Fruit fly (Drosophila melanogaster) whole organism, embryonic: ENCODE measurements around the gene drn.
A peak's percentile ranks its signal among the peaks of the same experiment; 100 is the strongest.

Source experiments
- Ada2b ChIP-seq: fragments of 200-800 bp; sonication (Bioruptor generic); IDR thresholded peaks from 2 replicates; pipeline ENCODE4 v1.3.6; 2022; ENCODE audit warnings: missing biosample characterization, missing genetic modification characterization
- Atf6 ChIP-seq: fragments of 200-800 bp; sonication (Bioruptor generic); IDR thresholded peaks from 2 replicates; pipeline ENCODE4 v1.3.6; 2022; ENCODE audit warnings: missing biosample characterization, missing genetic modification characterization
- Awh ChIP-seq: fragments of 200-800 bp; sonication (Bioruptor generic); IDR thresholded peaks from 2 replicates; pipeline ENCODE4, ENCODE4 v1.3.6; 2022; ENCODE audit warnings: missing biosample characterization, missing genetic modification characterization
- CG14710 ChIP-seq: fragments of 200-800 bp; sonication (Bioruptor generic); optimal IDR thresholded peaks from 3 replicates; lab custom pipeline; 2019; ENCODE audit warnings: missing biosample characterization, mild to moderate bottlenecking, missing genetic modification characterization, moderate library complexity
- CG15011 ChIP-seq: fragments of 200-800 bp; sonication (Bioruptor generic); optimal IDR thresholded peaks from 3 replicates; lab custom pipeline; 2018; ENCODE audit warnings: missing biosample characterization, mild to moderate bottlenecking, missing genetic modification characterization
- CG1602 ChIP-seq: fragments of 200-800 bp; sonication (Bioruptor generic); optimal IDR thresholded peaks from 3 replicates; lab custom pipeline; 2016; ENCODE audit warnings: missing biosample characterization, missing genetic modification characterization
- CG16815 ChIP-seq: fragments of 200-800 bp; sonication (Bioruptor generic); optimal IDR thresholded peaks from 3 replicates; lab custom pipeline; 2017; ENCODE audit warnings: missing biosample characterization, mild to moderate bottlenecking, missing genetic modification characterization
- CG17361 ChIP-seq: fragments of 200-800 bp; sonication (Bioruptor generic); IDR thresholded peaks from 3 replicates; pipeline ENCODE4 v1.3.6; 2022; ENCODE audit warnings: missing biosample characterization, missing genetic modification characterization
- CG18011 ChIP-seq: fragments of 200-800 bp; sonication (Bioruptor generic); optimal IDR thresholded peaks from 2 replicates; lab custom pipeline; 2017; ENCODE audit warnings: missing biosample characterization, missing genetic modification characterization, mild to moderate bottlenecking, moderate library complexity, missing genotype
- CG18262 ChIP-seq: fragments of 200-800 bp; optimal IDR thresholded peaks from 3 replicates; lab custom pipeline; 2019; ENCODE audit warnings: missing biosample characterization, mild to moderate bottlenecking, missing genetic modification characterization, moderate library complexity
- CG32532 ChIP-seq: fragments of 200-800 bp; sonication (Bioruptor generic); IDR thresholded peaks from 2 replicates; pipeline ENCODE4 v1.3.6; 2022; ENCODE audit warnings: missing biosample characterization, missing genetic modification characterization
- CG32767 ChIP-seq: fragments of 200-800 bp; sonication (Bioruptor generic); IDR thresholded peaks from 2 replicates; pipeline ENCODE4 v1.3.6; 2022; ENCODE audit warnings: missing biosample characterization, missing genetic modification characterization
- CG33557 ChIP-seq: fragments of 200-800 bp; sonication (Bioruptor generic); optimal IDR thresholded peaks from 2 replicates; lab custom pipeline; 2019; ENCODE audit warnings: missing biosample characterization, mild to moderate bottlenecking, missing genetic modification characterization, moderate library complexity
- CG5180 ChIP-seq: fragments of 200-800 bp; sonication (Bioruptor generic); optimal IDR thresholded peaks from 3 replicates; lab custom pipeline; 2017; ENCODE audit warnings: missing biosample characterization, missing genetic modification characterization, mild to moderate bottlenecking, moderate library complexity, missing genetic modification reagents
- CG6654 ChIP-seq: fragments of 200-800 bp; sonication (Bioruptor generic); optimal IDR thresholded peaks from 2 replicates; lab custom pipeline; 2017; ENCODE audit warnings: missing biosample characterization, mild to moderate bottlenecking, missing genetic modification characterization
- CG6683 ChIP-seq: fragments of 200-800 bp; sonication (Bioruptor generic); optimal IDR thresholded peaks from 2 replicates; lab custom pipeline; 2017; ENCODE audit warnings: missing biosample characterization, mild to moderate bottlenecking, missing genetic modification characterization, missing genetic modification reagents
- CG7271 ChIP-seq: fragments of 200-800 bp; sonication (Bioruptor generic); optimal IDR thresholded peaks from 2 replicates; lab custom pipeline; 2018; ENCODE audit warnings: missing biosample characterization, mild to moderate bottlenecking, missing genetic modification characterization, moderate library complexity
- CG7357 ChIP-seq: fragments of 200-800 bp; sonication (Bioruptor generic); IDR thresholded peaks from 3 replicates; pipeline ENCODE4 v1.3.6; 2022; ENCODE audit warnings: missing biosample characterization, missing genetic modification characterization
- CG7556 ChIP-seq: fragments of 200-800 bp; sonication (Bioruptor generic); optimal IDR thresholded peaks from 2 replicates; lab custom pipeline; 2017; ENCODE audit warnings: missing biosample characterization, mild to moderate bottlenecking, missing genetic modification characterization
- CG7839 ChIP-seq: fragments of 200-800 bp; sonication (Bioruptor generic); optimal IDR thresholded peaks from 3 replicates; lab custom pipeline; 2018; ENCODE audit warnings: missing biosample characterization, mild to moderate bottlenecking, missing genetic modification characterization, moderate library complexity
- CG9727 ChIP-seq: fragments of 200-800 bp; sonication (Bioruptor generic); optimal IDR thresholded peaks from 3 replicates; lab custom pipeline; 2017; ENCODE audit warnings: missing biosample characterization, mild to moderate bottlenecking, missing genetic modification characterization
- CG9932 ChIP-seq: fragments of 200-800 bp; sonication (Bioruptor generic); IDR thresholded peaks from 2 replicates; pipeline ENCODE4 v1.3.6; 2022; ENCODE audit warnings: missing biosample characterization, missing genetic modification characterization
- Fer3 ChIP-seq: fragments of 200-800 bp; sonication (Bioruptor generic); optimal IDR thresholded peaks from 2 replicates; lab custom pipeline; 2018; ENCODE audit warnings: missing biosample characterization, mild to moderate bottlenecking, missing genetic modification characterization, moderate library complexity
- HLH54F ChIP-seq: fragments of 200-800 bp; sonication (Bioruptor generic); optimal IDR thresholded peaks from 3 replicates; lab custom pipeline; 2016; ENCODE audit warnings: missing biosample characterization, missing genetic modification characterization
- Max ChIP-seq: fragments of 200-800 bp; sonication (Bioruptor generic); optimal IDR thresholded peaks from 2 replicates; lab custom pipeline; 2016; ENCODE audit warnings: missing biosample characterization, mild to moderate bottlenecking, missing genetic modification characterization
- Optix ChIP-seq: fragments of 200-800 bp; sonication (Bioruptor generic); IDR thresholded peaks from 3 replicates; pipeline ENCODE4 v1.3.6; 2022; ENCODE audit warnings: missing biosample characterization, missing genetic modification characterization
- Stat92E ChIP-seq, 3 experiments: fragments of >200 bp in 2 of 3; fragments of 200-800 bp in 1 of 3; sonication (Bioruptor generic) in 1 of 3; optimal IDR thresholded peaks; 2 replicates each; lab custom pipeline; 2017 to 2019; ENCODE audit warnings: missing biosample characterization in 3 of 3, missing genetic modification characterization in 3 of 3, mild to moderate bottlenecking in 1 of 3, moderate library complexity in 1 of 3
- Trl ChIP-seq, 3 experiments: fragments of >200 bp in 2 of 3; fragments of 200-800 bp in 1 of 3; sonication (Bioruptor generic) in 1 of 3; optimal IDR thresholded peaks; 2 replicates in 1 of 3; 3 replicates in 2 of 3; lab custom pipeline; 2016 to 2017; ENCODE audit warnings: missing biosample characterization in 1 of 3, missing genetic modification characterization in 1 of 3
- bsh ChIP-seq, 2 experiments: fragments of 200-800 bp; sonication (Bioruptor generic); optimal IDR thresholded peaks; 2 replicates each; lab custom pipeline; 2017 to 2018; ENCODE audit warnings: mild to moderate bottlenecking in 2 of 2, missing biosample characterization in 2 of 2, missing genetic modification characterization in 2 of 2, moderate library complexity in 1 of 2
- ci ChIP-seq: fragments of 200-800 bp; sonication (Bioruptor generic); IDR thresholded peaks from 3 replicates; pipeline ENCODE4 v1.3.6; 2022; ENCODE audit warnings: missing biosample characterization, missing genetic modification characterization
- dm ChIP-seq: fragments of 200-800 bp; sonication (Bioruptor generic); optimal IDR thresholded peaks from 3 replicates; lab custom pipeline; 2016; ENCODE audit warnings: missing biosample characterization, missing genetic modification characterization
- dpn ChIP-seq, 2 experiments: fragments of 200-800 bp; sonication (Bioruptor generic); optimal IDR thresholded peaks; 3 replicates each; lab custom pipeline; 2016; ENCODE audit warnings: missing biosample characterization in 2 of 2, missing genetic modification characterization in 2 of 2
- eve ChIP-seq, 2 experiments: fragments of >200 bp; optimal IDR thresholded peaks; 2 replicates each; lab custom pipeline; 2017; ENCODE audit warnings: missing biosample characterization in 2 of 2, missing genetic modification characterization in 2 of 2
- grn ChIP-seq: fragments of 200-800 bp; sonication (Bioruptor generic); optimal IDR thresholded peaks from 3 replicates; lab custom pipeline; 2017; ENCODE audit warnings: missing biosample characterization, missing genetic modification characterization
- hbn ChIP-seq: fragments of 200-800 bp; sonication (Bioruptor generic); IDR thresholded peaks from 2 replicates; pipeline ENCODE4 v1.3.6; 2022; ENCODE audit warnings: missing biosample characterization, missing genetic modification characterization; ENCODE audit not compliant: partially characterized antibody
- hth ChIP-seq: fragments of >200 bp; optimal IDR thresholded peaks from 2 replicates; lab custom pipeline; 2017; ENCODE audit warnings: inconsistent platforms
- kah ChIP-seq: fragments of 200-800 bp; sonication (Bioruptor generic); optimal IDR thresholded peaks from 2 replicates; lab custom pipeline; 2018; ENCODE audit warnings: missing biosample characterization, mild to moderate bottlenecking, missing genetic modification characterization
- kay ChIP-seq: fragments of 200-800 bp; sonication (Bioruptor generic); optimal IDR thresholded peaks from 2 replicates; lab custom pipeline; 2016; ENCODE audit warnings: missing biosample characterization, missing genetic modification characterization
- mam ChIP-seq: fragments of 200-800 bp; sonication (Bioruptor generic); optimal IDR thresholded peaks from 3 replicates; lab custom pipeline; 2016; ENCODE audit warnings: missing biosample characterization, missing genetic modification characterization
- nom ChIP-seq: fragments of 200-800 bp; sonication (Bioruptor generic); optimal IDR thresholded peaks from 2 replicates; lab custom pipeline; 2017; ENCODE audit warnings: missing biosample characterization, missing genetic modification characterization, mild to moderate bottlenecking, moderate library complexity, missing genetic modification reagents
- pan ChIP-seq, 4 experiments: fragments of >200 bp in 3 of 4; fragments of 200-800 bp in 1 of 4; sonication (Bioruptor generic) in 1 of 4; optimal IDR thresholded peaks in 3 of 4; IDR thresholded peaks in 1 of 4; 2 replicates each; pipeline versions ENCODE4 v1.3.6 to Lab custom; 2017 to 2022; ENCODE audit warnings: missing biosample characterization in 2 of 4, missing genetic modification characterization in 2 of 4, mixed read lengths in 1 of 4
- sens ChIP-seq: fragments of 200-800 bp; sonication (Bioruptor generic); peaks from one replicate; lab custom pipeline; 2016; ENCODE audit warnings: missing biosample characterization, missing genetic modification characterization
- sr ChIP-seq: fragments of 200-800 bp; sonication (Bioruptor generic); IDR thresholded peaks from 3 replicates; pipeline ENCODE4 v1.3.6; 2022; ENCODE audit warnings: missing biosample characterization, missing genetic modification characterization
- stc ChIP-seq: fragments of 200-800 bp; sonication (Bioruptor generic); IDR thresholded peaks from 2 replicates; pipeline ENCODE4 v1.3.6; 2022; ENCODE audit warnings: missing biosample characterization, missing genetic modification characterization
- sug ChIP-seq: fragments of 200-800 bp; optimal IDR thresholded peaks from 2 replicates; lab custom pipeline; 2019; ENCODE audit warnings: missing biosample characterization, mild to moderate bottlenecking, missing genetic modification characterization, moderate library complexity
- toy ChIP-seq: fragments of 200-800 bp; sonication (Bioruptor generic); IDR thresholded peaks from 2 replicates; pipeline ENCODE4 v1.3.6; 2022; ENCODE audit warnings: missing biosample characterization, missing genetic modification characterization
- unc-4 ChIP-seq: fragments of 200-800 bp; sonication (Bioruptor generic); IDR thresholded peaks from 2 replicates; pipeline ENCODE4 v1.3.6; 2022; ENCODE audit warnings: missing biosample characterization, missing genetic modification characterization; ENCODE audit not compliant: partially characterized antibody
- wek ChIP-seq: fragments of 200-800 bp; sonication (Bioruptor generic); optimal IDR thresholded peaks from 3 replicates; lab custom pipeline; 2018; ENCODE audit warnings: missing biosample characterization, mild to moderate bottlenecking, missing genetic modification characterization, moderate library complexity

The drn gene

dm6 chr3R:9342248-9342882 is 2.3 kb downstream of the drn start (continued):
- TF ChIP-seq CG6683 (GFP tag; lab: Kevin White, UChicago), result peak; percentile 62
- TF ChIP-seq dpn (GFP tag; optimal IDR thresholded peaks at IDR 0.05; lab: Kevin White, UChicago), result peak in 1 of 2 experiments; percentile 55
- peak; percentile 56 for TF ChIP-seq CG15011 (GFP tag; lab: Kevin White, UChicago)
- TF ChIP-seq mam (GFP tag; lab: Kevin White, UChicago), result peak; percentile 8
- peak; percentile 73 for TF ChIP-seq sens (GFP tag; lab: Kevin White, UChicago)
- TF ChIP-seq CG18011, result no peak
- peak; percentile 55; the same call in 1 of the 2 replicates for TF ChIP-seq stc (GFP tag; lab: Robert Waterston, UW)
- TF ChIP-seq Awh (GFP tag; lab: Robert Waterston, UW), result no peak
- peak; percentile 11; the same call in 1 of the 2 replicates for TF ChIP-seq CG9932 (GFP tag; lab: Robert Waterston, UW)
- peak; percentile 52 for TF ChIP-seq CG18262 (tag; lab: Kevin White, UChicago)
- TF ChIP-seq CG14710 (tag; lab: Kevin White, UChicago), result peak; percentile 56
- TF ChIP-seq CG32767 (GFP tag; lab: Robert Waterston, UW), result 0 out of 2 replicates have a peak, but pooled peaks have one; percentile 10
- TF ChIP-seq CG1602 (GFP tag; lab: Kevin White, UChicago), result no peak
- no peak for TF ChIP-seq CG16815 (GFP tag; lab: Kevin White, UChicago)
- peak in 1 of 2 experiments; percentile 71 for TF ChIP-seq eve (GFP tag; optimal IDR thresholded peaks at IDR 0.05; lab: Kevin White, UChicago)
- no peak for TF ChIP-seq grn (GFP tag; lab: Kevin White, UChicago)
- TF ChIP-seq CG33557 (GFP tag; lab: Kevin White, UChicago), result peak; percentile 69
- TF ChIP-seq sug (tag; lab: Kevin White, UChicago), result peak; percentile 23
- TF ChIP-seq sr, result peak; percentile 55; the same call in 2 of the 3 replicates
- TF ChIP-seq kah (GFP tag; lab: Kevin White, UChicago), result peak; percentile 70
- no peak for TF ChIP-seq hbn (GFP tag; lab: Robert Waterston, UW)
- TF ChIP-seq bsh (GFP tag; optimal IDR thresholded peaks at IDR 0.05; lab: Kevin White, UChicago), result peak; percentile 32 to 50
- no peak for TF ChIP-seq Ada2b (GFP tag; lab: Robert Waterston, UW)
- TF ChIP-seq CG7839 (tag; lab: Kevin White, UChicago), result peak; percentile 53
- no peak for TF ChIP-seq Optix
- peak; percentile 61 to 67 for TF ChIP-seq Trl (optimal IDR thresholded peaks at IDR 0.05; lab: Kevin White, UChicago)
- peak; percentile 47 for TF ChIP-seq Trl (GFP tag; optimal IDR thresholded peaks at IDR 0.05; lab: Kevin White, UChicago)
- peak; percentile 79 for TF ChIP-seq nom
- peak; percentile 50 for TF ChIP-seq CG9727 (GFP tag; lab: Kevin White, UChicago)
- no peak for TF ChIP-seq HLH54F (GFP tag; lab: Kevin White, UChicago)
- no peak for TF ChIP-seq unc-4 (GFP tag; lab: Robert Waterston, UW)
- TF ChIP-seq CG7556 (GFP tag; lab: Kevin White, UChicago), result peak; percentile 50
- no peak for TF ChIP-seq kay (GFP tag; lab: Kevin White, UChicago)
- no peak for TF ChIP-seq dm (GFP tag; lab: Kevin White, UChicago)
- TF ChIP-seq Stat92E (GFP tag; optimal IDR thresholded peaks at IDR 0.05; lab: Kevin White, UChicago), result no peak
- no peak for TF ChIP-seq CG17361 (GFP tag; lab: Robert Waterston, UW)
- peak; percentile 53; the same call in 1 of the 2 replicates for TF ChIP-seq Atf6
- peak; percentile 67 for TF ChIP-seq Fer3 (tag; lab: Kevin White, UChicago)
- TF ChIP-seq CG7271 (tag; lab: Kevin White, UChicago), result no peak
- peak; percentile 78 for TF ChIP-seq ci (GFP tag; lab: Robert Waterston, UW)
- peak; percentile 58 for TF ChIP-seq CG5180
- TF ChIP-seq pan (optimal IDR thresholded peaks at IDR 0.05; lab: Kevin White, UChicago), result no peak
- no peak for TF ChIP-seq pan (GFP tag; optimal IDR thresholded peaks at IDR 0.05 in 1 of 2, IDR thresholded peaks at IDR 0.05 in 1 of 2)
- TF ChIP-seq CG7357 (GFP tag; lab: Robert Waterston, UW), result 0 out of 3 replicates have a peak, but pooled peaks have one; percentile 9
- peak; percentile 49 for TF ChIP-seq Max (GFP tag; lab: Kevin White, UChicago)
- TF ChIP-seq hth (lab: Kevin White, UChicago), result no peak
- no peak for TF ChIP-seq toy (GFP tag; lab: Robert Waterston, UW)
- peak; percentile 75 for TF ChIP-seq wek (GFP tag; lab: Kevin White, UChicago)
- no peak for TF ChIP-seq CG6654 (GFP tag; lab: Kevin White, UChicago)
- TF ChIP-seq CG32532 (GFP tag; lab: Robert Waterston, UW), result 0 out of 2 replicates have a peak, but pooled peaks have one; percentile 15
